Worm (Caenorhabditis elegans): ENCODE data around the gene fkh-9.

DNA sequence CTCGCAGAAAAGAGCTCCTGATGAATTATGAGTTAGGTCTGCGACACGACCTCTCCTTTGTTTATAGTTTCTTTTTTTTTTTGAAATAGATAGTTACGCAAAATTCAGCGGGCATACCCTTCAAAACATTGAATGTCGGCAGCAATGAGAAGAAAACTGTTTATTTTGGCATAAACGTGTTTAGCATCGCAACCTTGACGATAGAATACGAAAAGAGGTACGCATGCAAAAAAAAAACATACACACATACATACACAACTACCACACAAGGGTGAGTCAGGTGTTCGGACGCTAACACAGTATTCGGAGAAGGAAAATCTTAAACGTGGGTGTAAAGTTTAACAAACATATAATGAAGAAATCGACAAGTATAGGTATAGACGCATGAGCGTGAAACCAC is 8.9 kb upstream of the fkh-9 start:
- TF ChIP-seq unc-62 (GFP tag; optimal IDR thresholded peaks at IDR 0.05) (no peak), alr-1 (tag; optimal IDR thresholded peaks at IDR 0.05) (no peak), nhr-21 (tag; optimal IDR thresholded peaks at IDR 0.05) (no peak), nhr-129 (tag; optimal IDR thresholded peaks at IDR 0.05) (no peak)
